Worm (Caenorhabditis elegans) whole organism, L4 larva: ENCODE data around the gene K09C4.2.

Source experiments
- F26F4.8 ChIP-seq: fragments of 200-800 bp; sonication (Bioruptor generic); conservative IDR thresholded peaks from 2 replicates; pipeline ENCODE4 v1.3.6; 2022; ENCODE audit warnings: missing genetic modification characterization, missing compliant biosample characterization
- R02D3.7 ChIP-seq: fragments of 150-350 bp; sonication (generic microtip); optimal IDR thresholded peaks from 3 replicates; lab custom pipeline; 2014; ENCODE audit warnings: missing biosample characterization, missing genetic modification characterization
- T20F7.1 ChIP-seq: fragments of 200-800 bp; sonication (Bioruptor generic); optimal IDR thresholded peaks from 2 replicates; lab custom pipeline; 2018; ENCODE audit warnings: mild to moderate bottlenecking, missing genetic modification characterization, missing compliant biosample characterization
- ZK337.2 ChIP-seq: fragments of 200-800 bp; sonication (Bioruptor generic); IDR thresholded peaks from 2 replicates; pipeline ENCODE4 v1.3.6; 2022; ENCODE audit warnings: missing genetic modification reagents, missing genetic modification characterization, missing compliant biosample characterization
- ZK546.5 ChIP-seq, 2 experiments: sonication (generic microtip); optimal IDR thresholded peaks; 2 replicates each; lab custom pipeline; 2017; ENCODE audit warnings: missing biosample characterization in 2 of 2, missing genetic modification characterization in 2 of 2
- aha-1 ChIP-seq: fragments of 150-350 bp; peaks from one replicate; lab custom pipeline; 2014; ENCODE audit warnings: missing biosample characterization, missing genetic modification characterization
- arid-1 ChIP-seq: fragments of 200-800 bp; sonication (Bioruptor generic); conservative IDR thresholded peaks from 2 replicates; pipeline ENCODE4 v1.3.6; 2022; ENCODE audit warnings: missing genetic modification reagents, missing genetic modification characterization, missing compliant biosample characterization
- ceh-28 ChIP-seq: fragments of 150-350 bp; optimal IDR thresholded peaks from 2 replicates; lab custom pipeline; 2014; ENCODE audit warnings: missing biosample characterization, missing genetic modification reagents, missing genetic modification characterization
- daf-16 ChIP-seq, 3 experiments: sonication (generic microtip); optimal IDR thresholded peaks; 2 replicates each; lab custom pipeline; 2016 to 2017; ENCODE audit warnings: missing genetic modification characterization in 3 of 3, missing genetic modification reagents in 3 of 3, mild to moderate bottlenecking in 2 of 3, missing compliant biosample characterization in 2 of 3, missing biosample characterization in 1 of 3, moderate library complexity in 1 of 3
- daf-8 ChIP-seq: fragments of 200-800 bp; sonication (Bioruptor generic); IDR thresholded peaks from 2 replicates; pipeline ENCODE4 v1.3.6; 2022; ENCODE audit warnings: missing genetic modification characterization, missing compliant biosample characterization
- dmd-6 ChIP-seq: fragments of 200-800 bp; sonication (Bioruptor generic); IDR thresholded peaks from 2 replicates; pipeline ENCODE4 v1.3.6; 2022; ENCODE audit warnings: missing genetic modification reagents, missing genetic modification characterization, missing compliant biosample characterization
- dmd-8 ChIP-seq: fragments of 200-800 bp; sonication (Bioruptor generic); IDR thresholded peaks from 2 replicates; pipeline ENCODE4 v1.3.6; 2022; ENCODE audit warnings: missing genetic modification characterization, missing compliant biosample characterization
- dve-1 ChIP-seq: sonication (generic microtip); optimal IDR thresholded peaks from 2 replicates; lab custom pipeline; 2017; ENCODE audit warnings: antibody characterized with exemption, mild to moderate bottlenecking, missing genetic modification characterization, missing compliant biosample characterization; ENCODE audit not compliant: insufficient read depth
- egl-27 ChIP-seq: sonication (generic microtip); optimal IDR thresholded peaks from 3 replicates; lab custom pipeline; 2017; ENCODE audit warnings: missing biosample characterization, missing genetic modification reagents, missing genetic modification characterization
- fos-1 ChIP-seq: fragments of 150-350 bp; optimal IDR thresholded peaks from 2 replicates; lab custom pipeline; 2014; ENCODE audit warnings: missing biosample characterization, missing genetic modification characterization
- gei-8 ChIP-seq: fragments of 200-800 bp; sonication (Bioruptor generic); optimal IDR thresholded peaks from 2 replicates; lab custom pipeline; 2018; ENCODE audit warnings: mild to moderate bottlenecking, missing genetic modification characterization, missing compliant biosample characterization
- hlh-11 ChIP-seq: fragments of 200-800 bp; sonication (Bioruptor generic); optimal IDR thresholded peaks from 2 replicates; lab custom pipeline; 2018; ENCODE audit warnings: mild to moderate bottlenecking, missing genetic modification characterization, missing compliant biosample characterization
- hlh-30 ChIP-seq: sonication (generic microtip); optimal IDR thresholded peaks from 2 replicates; lab custom pipeline; 2017; ENCODE audit warnings: antibody characterized with exemption, mild to moderate bottlenecking, missing genetic modification characterization, missing compliant biosample characterization; ENCODE audit not compliant: insufficient read depth
- hmg-1.1 ChIP-seq: fragments of 200-800 bp; sonication (Bioruptor generic); IDR thresholded peaks from 2 replicates; pipeline ENCODE4 v1.3.6; 2022; ENCODE audit warnings: missing genetic modification reagents, missing genetic modification characterization, missing compliant biosample characterization
- lin-15B ChIP-seq: fragments of 150-350 bp; sonication (generic microtip); optimal IDR thresholded peaks from 3 replicates; lab custom pipeline; 2014; ENCODE audit warnings: missing biosample characterization, missing genetic modification characterization
- lir-3 ChIP-seq: sonication (generic microtip); optimal IDR thresholded peaks from 2 replicates; lab custom pipeline; 2016; ENCODE audit warnings: mild to moderate bottlenecking, missing genetic modification characterization, missing compliant biosample characterization
- madf-9 ChIP-seq: fragments of 200-800 bp; sonication (Bioruptor generic); conservative IDR thresholded peaks from 2 replicates; pipeline ENCODE4 v1.3.6; 2022; ENCODE audit warnings: missing genetic modification reagents, missing genetic modification characterization, missing compliant biosample characterization
- mdl-1 ChIP-seq, 2 experiments: fragments of 150-350 bp in 1 of 2; sonication (generic microtip) in 1 of 2; optimal IDR thresholded peaks; 2 replicates each; lab custom pipeline; 2014 to 2017; ENCODE audit warnings: missing biosample characterization in 2 of 2, missing genetic modification characterization in 2 of 2
- mxl-2 ChIP-seq: fragments of 200-800 bp; sonication (Bioruptor generic); conservative IDR thresholded peaks from 2 replicates; pipeline ENCODE4 v1.3.6; 2022; ENCODE audit warnings: missing genetic modification reagents, missing genetic modification characterization, missing compliant biosample characterization
- nhr-11 ChIP-seq: fragments of 150-350 bp; optimal IDR thresholded peaks from 2 replicates; lab custom pipeline; 2014; ENCODE audit warnings: missing biosample characterization, missing genetic modification characterization
- nhr-111 ChIP-seq: fragments of 200-800 bp; sonication (Bioruptor generic); optimal IDR thresholded peaks from 2 replicates; lab custom pipeline; 2018; ENCODE audit warnings: mild to moderate bottlenecking, missing genetic modification characterization, missing compliant biosample characterization
- nhr-41 ChIP-seq: fragments of 200-800 bp; sonication (Bioruptor generic); IDR thresholded peaks from 2 replicates; pipeline ENCODE4 v1.3.6; 2022; ENCODE audit warnings: missing genetic modification reagents, missing genetic modification characterization, missing compliant biosample characterization
- nhr-48 ChIP-seq: sonication (generic microtip); optimal IDR thresholded peaks from 2 replicates; lab custom pipeline; 2016; ENCODE audit warnings: mild to moderate bottlenecking, missing genetic modification characterization, missing compliant biosample characterization
- nhr-77 ChIP-seq: fragments of 150-350 bp; optimal IDR thresholded peaks from 2 replicates; lab custom pipeline; 2014; ENCODE audit warnings: missing biosample characterization, missing genetic modification characterization
- php-3 ChIP-seq: fragments of 200-800 bp; sonication (Bioruptor generic); IDR thresholded peaks from 2 replicates; pipeline ENCODE4 v1.3.6; 2022; ENCODE audit warnings: missing genetic modification reagents, missing genetic modification characterization, missing compliant biosample characterization
- rbr-2 ChIP-seq: sonication (generic microtip); optimal IDR thresholded peaks from 2 replicates; lab custom pipeline; 2016; ENCODE audit warnings: missing genotype, missing genetic modification characterization, missing compliant biosample characterization
- set-16 ChIP-seq: fragments of 200-800 bp; sonication (Bioruptor generic); IDR thresholded peaks from 2 replicates; pipeline ENCODE4 v1.3.6; 2022; ENCODE audit warnings: missing genetic modification reagents, missing genetic modification characterization, missing compliant biosample characterization
- snpc-4 ChIP-seq: fragments of 150-350 bp; optimal IDR thresholded peaks from 2 replicates; lab custom pipeline; 2014; ENCODE audit warnings: missing biosample characterization, missing genetic modification characterization
- spr-1 ChIP-seq: sonication (generic microtip); optimal IDR thresholded peaks from 2 replicates; lab custom pipeline; 2016; ENCODE audit warnings: mild to moderate bottlenecking, missing genetic modification characterization, missing compliant biosample characterization
- spr-3 ChIP-seq: fragments of 200-800 bp; sonication (Bioruptor generic); optimal IDR thresholded peaks from 2 replicates; lab custom pipeline; 2018; ENCODE audit warnings: mild to moderate bottlenecking, missing genetic modification characterization, missing compliant biosample characterization
- tag-97 ChIP-seq: fragments of 200-800 bp; sonication (Bioruptor generic); IDR thresholded peaks from 2 replicates; pipeline ENCODE4 v1.3.6; 2022; ENCODE audit warnings: missing genetic modification characterization, missing compliant biosample characterization
- unc-130 ChIP-seq: sonication (generic microtip); optimal IDR thresholded peaks from 2 replicates; lab custom pipeline; 2016; ENCODE audit warnings: missing genetic modification reagents, missing genetic modification characterization, missing compliant biosample characterization
- unc-62 ChIP-seq, 3 experiments: fragments of 150-350 bp in 1 of 3; sonication (generic microtip); optimal IDR thresholded peaks in 2 of 3; peaks in 1 of 3; 1 replicate in 1 of 3; 2 replicates in 2 of 3; lab custom pipeline; 2014 to 2017; ENCODE audit warnings: missing biosample characterization in 3 of 3, missing genetic modification characterization in 3 of 3, missing genetic modification reagents in 3 of 3, missing genotype in 1 of 3
- vab-7 ChIP-seq: fragments of 200-800 bp; sonication (Bioruptor generic); IDR thresholded peaks from 2 replicates; pipeline ENCODE4 v1.3.6; 2022; ENCODE audit warnings: missing genetic modification reagents, missing genetic modification characterization, missing compliant biosample characterization
- zag-1 ChIP-seq: fragments of 150-350 bp; optimal IDR thresholded peaks from 2 replicates; lab custom pipeline; 2014; ENCODE audit warnings: missing biosample characterization, missing genetic modification characterization
- zip-2 ChIP-seq: fragments of 150-350 bp; optimal IDR thresholded peaks from 2 replicates; lab custom pipeline; 2014; ENCODE audit warnings: missing biosample characterization, missing genetic modification characterization
- ztf-11 ChIP-seq: fragments of 150-350 bp; optimal IDR thresholded peaks from 2 replicates; lab custom pipeline; 2014; ENCODE audit warnings: missing biosample characterization, missing genetic modification characterization
- ztf-7 ChIP-seq: fragments of 150-350 bp; optimal IDR thresholded peaks from 2 replicates; lab custom pipeline; 2014; ENCODE audit warnings: missing biosample characterization, missing genetic modification characterization

The K09C4.2 gene

ce11 chrX:3315891-3316657 is 19.8 kb downstream of the K09C4.2 start:
- TF ChIP-seq fos-1 (no peak), ztf-7 (tag; lab: Kevin White, UChicago) (no peak), nhr-77 (no peak), vab-7 (GFP tag; lab: Robert Waterston, UW) (no peak), daf-16 (GFP tag; optimal IDR thresholded peaks at IDR 0.05; lab: Kevin White, UChicago) (peak in 1 of 2 experiments; percentile 63), daf-16 (tag; optimal IDR thresholded peaks at IDR 0.05; lab: Kevin White, UChicago) (no peak)

ce11 chrX:3316830-3317229 is 20.5 kb downstream of the K09C4.2 start:
- TF ChIP-seq hlh-11, result no peak
- peak; percentile 43 for TF ChIP-seq aha-1 (tag; lab: Kevin White, UChicago)
- no peak for TF ChIP-seq nhr-41 (GFP tag; lab: Robert Waterston, UW)

ce11 chrX:3326175-3326574 is 29.9 kb downstream of the K09C4.2 start, which contains the start of gene F11D5.6:
F11D5.6 (minus strand) TSS chrX:3326275.
- TF ChIP-seq nhr-11 (tag; lab: Kevin White, UChicago), result no peak
- no peak for TF ChIP-seq lin-15B (tag; lab: Kevin White, UChicago)
- TF ChIP-seq hmg-1.1, result no peak
- no peak for TF ChIP-seq ZK546.5 (tag; optimal IDR thresholded peaks at IDR 0.05; lab: Kevin White, UChicago)
- no peak for TF ChIP-seq tag-97
- no peak for TF ChIP-seq mdl-1 (tag; optimal IDR thresholded peaks at IDR 0.05; lab: Kevin White, UChicago)
- TF ChIP-seq nhr-111 (GFP tag; lab: Kevin White, UChicago), result no peak
- no peak for TF ChIP-seq daf-8 (GFP tag; lab: Robert Waterston, UW)
- TF ChIP-seq dmd-8 (GFP tag; lab: Robert Waterston, UW), result no peak
- TF ChIP-seq, all 104 proteins: peak for 0

- no peak for TF ChIP-seq nhr-41 (GFP tag; lab: Robert Waterston, UW)
- no peak for TF ChIP-seq ztf-11
- no peak for TF ChIP-seq hlh-11
- no peak for TF ChIP-seq R02D3.7 (tag; lab: Kevin White, UChicago)
- no peak for TF ChIP-seq rbr-2 (tag; lab: Kevin White, UChicago)
- no peak for TF ChIP-seq snpc-4 (tag; lab: Kevin White, UChicago)
- no peak for TF ChIP-seq madf-9 (GFP tag; lab: Robert Waterston, UW)
- TF ChIP-seq ZK546.5 (tag; optimal IDR thresholded peaks at IDR 0.05; lab: Kevin White, UChicago), result no peak
- no peak for TF ChIP-seq zag-1
- TF ChIP-seq unc-130 (GFP tag; lab: Kevin White, UChicago), result no peak
- no peak for TF ChIP-seq egl-27
- no peak for TF ChIP-seq T20F7.1 (GFP tag; lab: Kevin White, UChicago)
- no peak for TF ChIP-seq lir-3
- TF ChIP-seq, all 104 proteins: peak for 0
Measured at ce11 chrX:3332824-3333223, 36.5 kb downstream of the K09C4.2 start, which contains the start of gene F11D5.1. F11D5.1 (plus strand) TSS chrX:3333124.

ce11 chrX:3334115-3334514 is 37.8 kb downstream of the K09C4.2 start:
- TF ChIP-seq ZK337.2 (GFP tag; lab: Robert Waterston, UW) (no peak), set-16 (GFP tag; lab: Robert Waterston, UW) (no peak), F26F4.8 (GFP tag; lab: Robert Waterston, UW) (no peak), zip-2 (tag; lab: Kevin White, UChicago) (no peak), unc-62 (GFP tag; optimal IDR thresholded peaks at IDR 0.05 in 1 of 2; lab: Kevin White, UChicago) (peak in 1 of 2 experiments; percentile 44), unc-62 (tag; optimal IDR thresholded peaks at IDR 0.05; lab: Kevin White, UChicago) (no peak), nhr-48 (peak; percentile 17), spr-3 (GFP tag; lab: Kevin White, UChicago) (no peak), daf-16 (GFP tag; optimal IDR thresholded peaks at IDR 0.05; lab: Kevin White, UChicago) (no peak), daf-16 (tag; optimal IDR thresholded peaks at IDR 0.05; lab: Kevin White, UChicago) (peak; percentile 52), hlh-30 (tag; lab: Kevin White, UChicago) (no peak), spr-1 (tag; lab: Kevin White, UChicago) (no peak), php-3 (GFP tag; lab: Robert Waterston, UW) (peak; percentile 78), dmd-6 (GFP tag; lab: Robert Waterston, UW) (peak; percentile 66), gei-8 (no peak), dve-1 (tag; lab: Kevin White, UChicago) (peak; percentile 61), ceh-28 (tag; lab: Kevin White, UChicago) (no peak), mxl-2 (GFP tag; lab: Robert Waterston, UW) (no peak), arid-1 (GFP tag; lab: Robert Waterston, UW) (no peak), egl-27 (no peak), nhr-77 (peak; percentile 22)
